Worm (Caenorhabditis elegans): ENCODE data around the gene clec-124.
A peak's percentile ranks its signal among the peaks of the same experiment; 100 is the strongest.

Gene clec-124

DNA sequence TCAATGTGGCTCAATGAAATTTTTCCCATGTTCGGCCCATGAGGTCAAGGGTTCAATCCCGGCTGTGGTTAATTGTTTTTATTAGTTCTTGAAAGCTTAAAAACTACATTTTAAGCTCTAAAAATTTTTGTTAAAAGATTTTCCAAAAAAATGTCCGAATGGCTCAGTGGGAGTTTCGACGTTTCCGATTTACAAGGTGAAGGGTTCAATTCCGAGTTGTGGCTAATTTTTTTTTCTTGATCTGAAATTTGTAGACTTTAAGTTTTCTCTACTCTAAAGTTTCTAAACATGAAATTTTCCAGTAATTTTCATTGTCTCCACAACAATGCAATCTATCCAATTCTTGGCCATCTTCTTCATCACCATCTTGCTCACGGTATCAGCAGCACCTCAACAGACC is 13.0 kb downstream of the clec-124 start, which contains the start of gene F02E11.2:
TSS of gene F02E11.2 (plus strand) at position 301 of the 400 bp plus-strand sequence.
- no peak for TF ChIP-seq elt-1 (tag; optimal IDR thresholded peaks at IDR 0.05; ENCODE audit: borderline replicate concordance, insufficient read depth)
- TF ChIP-seq flh-1 (GFP tag; optimal IDR thresholded peaks at IDR 0.05): no peak
- TF ChIP-seq nhr-237 (tag; optimal IDR thresholded peaks at IDR 0.05): no peak
- no peak for TF ChIP-seq nhr-76 (tag; optimal IDR thresholded peaks at IDR 0.05)
- TF ChIP-seq lin-13 (tag; optimal IDR thresholded peaks at IDR 0.05): no peak
- TF ChIP-seq sem-2 (GFP tag; optimal IDR thresholded peaks at IDR 0.05): no peak
- TF ChIP-seq lin-32 (GFP tag; optimal IDR thresholded peaks at IDR 0.05): no peak
- TF ChIP-seq mls-2 (tag; optimal IDR thresholded peaks at IDR 0.05): no peak
- no peak for TF ChIP-seq ces-1 (GFP tag; optimal IDR thresholded peaks at IDR 0.05)
- no peak for TF ChIP-seq nhr-12 (tag; optimal IDR thresholded peaks at IDR 0.05)
- TF ChIP-seq zip-8 (tag; optimal IDR thresholded peaks at IDR 0.05): no peak
- no peak for TF ChIP-seq bed-3 (GFP tag; optimal IDR thresholded peaks at IDR 0.05)
- TF ChIP-seq unc-39 (tag; optimal IDR thresholded peaks at IDR 0.05): no peak
- TF ChIP-seq ceh-43 (GFP tag; optimal IDR thresholded peaks at IDR 0.05): no peak

DNA sequence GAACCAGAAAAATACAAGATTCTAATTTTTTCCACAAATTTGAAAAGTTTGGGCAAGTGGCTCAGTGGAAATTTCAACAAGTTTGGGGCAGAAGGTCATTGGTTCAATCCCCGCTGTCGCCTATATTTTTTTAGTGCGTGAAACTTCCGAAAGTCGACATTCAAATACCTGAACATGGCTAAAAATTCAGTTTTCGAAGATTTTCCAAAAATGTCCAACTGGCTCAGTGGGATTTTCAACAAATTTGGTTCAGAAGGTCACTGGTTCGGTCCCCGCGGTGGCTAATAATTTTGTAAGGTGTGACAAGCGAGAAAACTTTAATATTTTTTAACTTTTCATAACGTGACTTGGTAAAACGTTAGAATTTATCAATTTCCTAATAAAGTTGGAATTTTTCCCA is 15.2 kb downstream of the clec-124 start:
- no peak for TF ChIP-seq ham-2 (GFP tag; optimal IDR thresholded peaks at IDR 0.05)
- no peak for TF ChIP-seq nhr-2 (tag; optimal IDR thresholded peaks at IDR 0.05)
- TF ChIP-seq lin-13 (tag; optimal IDR thresholded peaks at IDR 0.05): no peak
- TF ChIP-seq cnd-1 (tag; optimal IDR thresholded peaks at IDR 0.05): no peak
- TF ChIP-seq ceh-43 (GFP tag; optimal IDR thresholded peaks at IDR 0.05): no peak
- no peak for TF ChIP-seq elt-1 (tag; optimal IDR thresholded peaks at IDR 0.05; ENCODE audit: borderline replicate concordance, insufficient read depth)
- TF ChIP-seq ceh-39 (tag; optimal IDR thresholded peaks at IDR 0.05): no peak
- TF ChIP-seq lin-32 (GFP tag; optimal IDR thresholded peaks at IDR 0.05): no peak
- TF ChIP-seq elt-3 (tag; optimal IDR thresholded peaks at IDR 0.05): no peak

DNA sequence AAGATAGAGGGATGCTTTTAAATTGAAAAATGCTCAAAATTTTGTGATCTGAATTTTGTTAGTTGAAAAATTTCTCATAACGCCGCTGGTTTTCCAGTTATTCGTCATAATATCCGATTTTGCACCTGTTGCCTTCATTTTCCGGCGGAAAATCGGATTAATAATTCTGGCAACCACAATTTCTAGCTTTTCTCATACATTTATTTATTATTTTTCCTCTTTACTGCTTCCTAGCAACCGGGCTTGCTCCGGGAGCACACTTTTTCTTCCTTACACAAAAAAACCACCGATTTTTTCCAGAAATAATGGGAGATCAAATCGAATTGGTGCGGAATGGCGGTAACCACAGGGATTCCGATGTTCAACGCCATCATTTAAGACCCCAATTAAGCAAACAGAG is 17.9 kb downstream of the clec-124 start, which contains the start of gene F02E11.7:
TSS of gene F02E11.7 (plus strand) at position 301 of the 400 bp plus-strand sequence.
- no peak for TF ChIP-seq cnd-1 (tag; optimal IDR thresholded peaks at IDR 0.05)
- TF ChIP-seq nhr-237 (tag; optimal IDR thresholded peaks at IDR 0.05): no peak
- TF ChIP-seq pha-4 (tag; optimal IDR thresholded peaks at IDR 0.05): no peak
- TF ChIP-seq flh-1 (GFP tag; optimal IDR thresholded peaks at IDR 0.05): no peak
- TF ChIP-seq snpc-4 (tag; optimal IDR thresholded peaks at IDR 0.05): no peak
- TF ChIP-seq zip-8 (tag; optimal IDR thresholded peaks at IDR 0.05): no peak
- TF ChIP-seq ceh-39 (tag; optimal IDR thresholded peaks at IDR 0.05): no peak
- no peak for TF ChIP-seq ztf-11 (tag; optimal IDR thresholded peaks at IDR 0.05)
- no peak for TF ChIP-seq mep-1 (tag; optimal IDR thresholded peaks at IDR 0.05)
- TF ChIP-seq unc-120 (tag; optimal IDR thresholded peaks at IDR 0.05; ENCODE audit: poor library complexity, severe bottlenecking): no peak
- no peak for TF ChIP-seq nhr-12 (tag; optimal IDR thresholded peaks at IDR 0.05)
- no peak for TF ChIP-seq lin-13 (tag; optimal IDR thresholded peaks at IDR 0.05)
- no peak for TF ChIP-seq unc-39 (tag; optimal IDR thresholded peaks at IDR 0.05)
- TF ChIP-seq elt-3 (tag; optimal IDR thresholded peaks at IDR 0.05): no peak
- TF ChIP-seq M03D4.4 (tag; optimal IDR thresholded peaks at IDR 0.05): no peak
- no peak for TF ChIP-seq hlh-1 (tag; optimal IDR thresholded peaks at IDR 0.05)

DNA sequence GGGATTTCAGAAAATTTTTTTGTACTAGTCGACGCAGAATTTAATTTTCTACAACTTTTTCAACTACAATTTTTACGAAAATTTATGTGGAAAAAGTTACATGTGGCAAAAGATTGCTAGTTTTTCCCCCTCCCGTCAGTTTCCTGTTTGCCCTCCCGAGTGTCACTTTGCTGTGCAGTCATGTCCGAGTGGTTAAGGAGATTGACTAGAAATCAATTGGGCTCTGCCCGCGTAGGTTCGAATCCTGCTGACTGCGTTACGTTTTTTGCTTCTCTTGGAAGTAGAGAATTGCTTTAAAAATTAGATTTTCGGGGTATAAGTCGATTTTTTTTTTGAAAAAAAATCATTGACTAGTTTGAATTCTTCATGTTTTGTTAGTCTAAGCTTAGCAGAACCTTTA is 18.3 kb downstream of the clec-124 start:
- TF ChIP-seq cnd-1 (tag; optimal IDR thresholded peaks at IDR 0.05): peak; percentile 30
- TF ChIP-seq blmp-1 (tag; optimal IDR thresholded peaks at IDR 0.05): no peak
- peak; percentile 53 for TF ChIP-seq ceh-83 (GFP tag; optimal IDR thresholded peaks at IDR 0.05)
- TF ChIP-seq drap-1 (GFP tag; optimal IDR thresholded peaks at IDR 0.05): peak; percentile 26

DNA sequence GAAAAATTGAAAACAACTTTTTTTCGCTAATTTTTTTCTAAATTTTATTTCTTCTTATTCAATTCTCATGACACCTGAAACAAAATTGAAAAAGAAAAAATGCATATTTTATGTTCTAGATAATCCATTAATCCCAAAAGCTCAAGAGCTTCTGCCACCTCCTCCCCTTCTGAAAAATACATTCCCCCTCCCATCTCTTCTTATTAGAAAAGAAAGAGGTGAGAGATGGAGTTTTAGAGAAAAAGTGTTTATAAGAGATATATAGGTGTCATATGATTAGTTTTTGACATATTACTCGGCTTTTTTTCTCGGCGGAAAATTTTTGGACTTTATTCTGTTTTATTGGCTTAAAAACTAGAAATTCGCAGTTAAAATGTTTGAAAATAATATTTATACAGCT is 21.1 kb downstream of the clec-124 start:
- TF ChIP-seq unc-62 (GFP tag; optimal IDR thresholded peaks at IDR 0.05) (no peak), blmp-1 (tag; optimal IDR thresholded peaks at IDR 0.05) (no peak)

DNA sequence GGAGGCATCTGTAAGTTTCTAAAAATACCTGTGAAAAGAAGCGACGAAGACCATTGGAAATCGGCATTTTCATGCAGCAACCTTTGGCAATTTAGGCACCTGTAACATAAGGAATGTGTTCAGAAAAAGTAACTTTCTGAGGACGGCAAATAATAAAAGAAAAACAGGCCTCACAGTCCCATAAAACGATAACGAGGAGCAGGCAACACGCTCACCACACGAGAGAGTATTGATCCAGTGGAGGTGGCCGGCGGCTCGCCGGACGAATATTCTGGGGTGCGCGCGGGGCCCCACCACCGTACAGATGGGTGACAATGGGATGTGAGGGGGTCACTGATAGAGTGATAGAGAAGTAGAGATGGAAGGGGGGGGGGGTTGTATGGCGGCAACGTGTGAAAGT is 25.4 kb downstream of the clec-124 start, which contains the start of gene F02E11.3:
TSS of gene F02E11.3 (minus strand) at position 101 of the 400 bp plus-strand sequence.
- no peak for TF ChIP-seq ham-2 (GFP tag; optimal IDR thresholded peaks at IDR 0.05)
- TF ChIP-seq ceh-39 (tag; optimal IDR thresholded peaks at IDR 0.05): no peak
- no peak for TF ChIP-seq unc-39 (tag; optimal IDR thresholded peaks at IDR 0.05)
- TF ChIP-seq nhr-76 (tag; optimal IDR thresholded peaks at IDR 0.05): no peak
- TF ChIP-seq lin-32 (GFP tag; optimal IDR thresholded peaks at IDR 0.05): no peak
- TF ChIP-seq nhr-12 (tag; optimal IDR thresholded peaks at IDR 0.05): no peak

Data from whole organism, mixed stage, embryonic.